Worm (Caenorhabditis elegans) whole organism, mixed stage, embryonic: ENCODE results near the gene ZK632.9.

Source experiments
- blmp-1 ChIP-seq: fragments of 150-350 bp; optimal IDR thresholded peaks from 2 replicates; lab custom pipeline; 2014; ENCODE audit warnings: missing biosample characterization, missing genetic modification characterization
- ceh-39 ChIP-seq: fragments of 150-350 bp; optimal IDR thresholded peaks from 2 replicates; lab custom pipeline; 2014; ENCODE audit warnings: missing biosample characterization, missing genetic modification characterization
- elt-1 ChIP-seq: sonication (generic microtip); optimal IDR thresholded peaks from 2 replicates; lab custom pipeline; 2017; ENCODE audit warnings: missing genetic modification characterization, mild to moderate bottlenecking, missing compliant biosample characterization, antibody characterized with exemption, moderate library complexity, borderline replicate concordance; ENCODE audit not compliant: insufficient read depth
- elt-3 ChIP-seq: fragments of 150-350 bp; optimal IDR thresholded peaks from 2 replicates; lab custom pipeline; 2014; ENCODE audit warnings: missing biosample characterization, missing genetic modification characterization
- lsy-2 ChIP-seq: fragments of 150-350 bp; optimal IDR thresholded peaks from 2 replicates; lab custom pipeline; 2014; ENCODE audit warnings: missing biosample characterization, missing genetic modification characterization
- mab-5 ChIP-seq: fragments of 150-350 bp; optimal IDR thresholded peaks from 2 replicates; lab custom pipeline; 2014; ENCODE audit warnings: missing biosample characterization, missing genetic modification characterization
- nhr-12 ChIP-seq: fragments of 150-350 bp; optimal IDR thresholded peaks from 2 replicates; lab custom pipeline; 2014; ENCODE audit warnings: missing biosample characterization, missing genetic modification characterization
- nhr-237 ChIP-seq: fragments of 150-350 bp; optimal IDR thresholded peaks from 2 replicates; lab custom pipeline; 2014; ENCODE audit warnings: missing biosample characterization, missing genetic modification characterization
- unc-39 ChIP-seq: fragments of 150-350 bp; optimal IDR thresholded peaks from 2 replicates; lab custom pipeline; 2014; ENCODE audit warnings: missing biosample characterization, missing genetic modification characterization
- ztf-11 ChIP-seq: fragments of 150-350 bp; optimal IDR thresholded peaks from 2 replicates; lab custom pipeline; 2014; ENCODE audit warnings: missing biosample characterization, missing genetic modification characterization

DNA sequence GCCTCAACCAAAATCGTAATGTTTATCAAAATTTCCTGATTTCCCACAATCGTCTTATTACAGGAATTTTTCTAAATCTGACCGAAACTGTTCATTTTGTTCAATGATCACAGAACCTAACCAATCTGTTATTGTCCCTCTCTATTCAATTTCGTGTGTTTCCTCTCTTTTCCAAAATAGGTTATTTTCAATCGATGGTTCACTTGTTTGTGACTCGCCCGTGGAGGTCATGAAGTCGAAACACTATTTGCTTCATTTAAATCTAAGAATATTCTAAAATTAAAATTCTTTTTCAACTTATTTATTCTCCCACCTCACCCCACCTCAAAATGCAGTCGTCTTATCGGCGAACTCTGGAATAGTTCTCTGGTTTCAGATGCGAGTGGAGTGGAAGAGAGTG, 25.6 kb upstream of the ZK632.9 start:
- TF ChIP-seq mab-5 (no peak), blmp-1 (tag; lab: Kevin White, UChicago) (no peak), unc-39 (no peak), elt-1 (tag; lab: Kevin White, UChicago) (no peak), elt-3 (tag; lab: Kevin White, UChicago) (no peak), nhr-237 (tag; lab: Kevin White, UChicago) (no peak), nhr-12 (no peak), ceh-39 (tag; lab: Kevin White, UChicago) (no peak), ztf-11 (tag; lab: Kevin White, UChicago) (no peak), lsy-2 (tag; lab: Kevin White, UChicago) (no peak)
